Fruit fly (Drosophila melanogaster) whole organism, prepupa: ENCODE measurements around the gene Rcd7.

Experiments used
- CG3032 ChIP-seq: fragments of 200-800 bp; optimal IDR thresholded peaks from 2 replicates; lab custom pipeline; 2019; ENCODE audit warnings: missing biosample characterization, mild to moderate bottlenecking, missing genetic modification characterization, moderate library complexity
- CG32006 ChIP-seq: fragments of 200-800 bp; sonication (Bioruptor generic); optimal IDR thresholded peaks from 3 replicates; lab custom pipeline; 2017; ENCODE audit warnings: missing biosample characterization, mild to moderate bottlenecking, missing genetic modification characterization
- CG6808 ChIP-seq: fragments of 200-800 bp; sonication (Bioruptor generic); optimal IDR thresholded peaks from 3 replicates; lab custom pipeline; 2017; ENCODE audit warnings: missing biosample characterization, missing genetic modification characterization, mild to moderate bottlenecking, moderate library complexity, missing genetic modification reagents
- CG8632 ChIP-seq: fragments of 200-800 bp; sonication (Bioruptor generic); optimal IDR thresholded peaks from 3 replicates; lab custom pipeline; 2016; ENCODE audit warnings: missing biosample characterization, missing genetic modification characterization
- Hr39 ChIP-seq: fragments of 200-800 bp; sonication (Bioruptor generic); optimal IDR thresholded peaks from 2 replicates; lab custom pipeline; 2016; ENCODE audit warnings: missing biosample characterization, missing genetic modification characterization
- achi ChIP-seq: fragments of 200-800 bp; sonication (Bioruptor generic); optimal IDR thresholded peaks from 3 replicates; lab custom pipeline; 2016; ENCODE audit warnings: missing biosample characterization, missing genetic modification characterization
- fkh ChIP-seq: fragments of 200-800 bp; sonication (Bioruptor generic); optimal IDR thresholded peaks from 3 replicates; lab custom pipeline; 2017; ENCODE audit warnings: missing biosample characterization, mild to moderate bottlenecking, missing genetic modification characterization, moderate library complexity

- TF ChIP-seq CG3032 (tag; lab: Kevin White, UChicago) (no peak), CG8632 (GFP tag; lab: Kevin White, UChicago) (no peak), achi (GFP tag; lab: Kevin White, UChicago) (no peak), fkh (no peak), Hr39 (GFP tag; lab: Kevin White, UChicago) (no peak), CG6808 (GFP tag; lab: Kevin White, UChicago) (no peak), CG32006 (GFP tag; lab: Kevin White, UChicago) (no peak)
Measured at dm6 chr3L:19528547-19528946, 16.4 kb upstream of the Rcd7 start.
